Worm (Caenorhabditis elegans) whole organism, L4/young adult: ENCODE results near the gene dop-6.

Source experiments
- dao-5 ChIP-seq: sonication (generic microtip); optimal IDR thresholded peaks from 2 replicates; lab custom pipeline; 2016; ENCODE audit warnings: missing genotype, missing genetic modification characterization, moderate library complexity, missing compliant biosample characterization
- him-1 ChIP-seq: sonication (generic microtip); optimal IDR thresholded peaks from 2 replicates; lab custom pipeline; 2016; ENCODE audit warnings: missing genotype, missing genetic modification reagents, missing genetic modification characterization, missing compliant biosample characterization

DNA sequence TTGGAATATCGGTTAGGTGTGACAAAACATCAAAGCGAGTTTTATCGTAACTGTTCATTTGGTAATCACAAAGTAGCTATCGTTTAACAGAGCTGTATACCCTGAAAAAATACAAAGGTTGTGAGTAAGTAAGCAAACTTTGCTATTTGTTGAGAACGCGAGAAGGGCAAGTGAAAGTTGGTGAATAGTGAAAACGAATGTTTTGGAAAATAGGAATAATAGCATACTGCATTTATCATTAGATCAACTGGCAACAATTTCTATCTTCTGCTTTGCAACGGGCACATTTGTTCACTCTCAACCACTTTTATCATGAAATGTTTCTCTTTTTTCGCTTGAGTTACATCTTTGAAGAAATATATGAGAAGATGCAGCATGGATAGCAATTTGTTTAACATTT is 8.2 kb downstream of the dop-6 start, which contains the start of gene C24A8.5:
- TF ChIP-seq him-1 (tag; lab: Kevin White, UChicago), result no peak
- no peak for TF ChIP-seq dao-5
